Worm (Caenorhabditis elegans) whole organism, mixed stage, embryonic: Measurements from ENCODE around the gene ing-3.

Experiments
- M03D4.4 ChIP-seq: sonication (generic microtip); optimal IDR thresholded peaks from 2 replicates; lab custom pipeline; 2017; ENCODE audit warnings: mild to moderate bottlenecking, missing genetic modification characterization, missing compliant biosample characterization
- bed-3 ChIP-seq: fragments of 200-800 bp; sonication (Bioruptor generic); optimal IDR thresholded peaks from 3 replicates; lab custom pipeline; 2018; ENCODE audit warnings: mild to moderate bottlenecking, missing genetic modification characterization, moderate library complexity, missing compliant biosample characterization
- ceh-39 ChIP-seq: fragments of 150-350 bp; optimal IDR thresholded peaks from 2 replicates; lab custom pipeline; 2014; ENCODE audit warnings: missing biosample characterization, missing genetic modification characterization
- ceh-43 ChIP-seq: fragments of 200-800 bp; sonication (Bioruptor generic); optimal IDR thresholded peaks from 2 replicates; lab custom pipeline; 2018; ENCODE audit warnings: mild to moderate bottlenecking, missing genetic modification characterization, moderate library complexity, missing compliant biosample characterization
- ces-1 ChIP-seq: fragments of 150-350 bp; optimal IDR thresholded peaks from 2 replicates; lab custom pipeline; 2014; ENCODE audit warnings: missing biosample characterization, missing genetic modification reagents, missing genetic modification characterization
- cnd-1 ChIP-seq: fragments of 200-800 bp; sonication (Bioruptor generic); optimal IDR thresholded peaks from 2 replicates; lab custom pipeline; 2018; ENCODE audit warnings: mild to moderate bottlenecking, missing genetic modification characterization, missing compliant biosample characterization
- drap-1 ChIP-seq: fragments of 200-800 bp; sonication (Bioruptor generic); optimal IDR thresholded peaks from 3 replicates; lab custom pipeline; 2018; ENCODE audit warnings: mild to moderate bottlenecking, missing genetic modification characterization, missing compliant biosample characterization
- elt-1 ChIP-seq: sonication (generic microtip); optimal IDR thresholded peaks from 2 replicates; lab custom pipeline; 2017; ENCODE audit warnings: missing genetic modification characterization, mild to moderate bottlenecking, missing compliant biosample characterization, antibody characterized with exemption, moderate library complexity, borderline replicate concordance; ENCODE audit not compliant: insufficient read depth
- elt-3 ChIP-seq: fragments of 150-350 bp; optimal IDR thresholded peaks from 2 replicates; lab custom pipeline; 2014; ENCODE audit warnings: missing biosample characterization, missing genetic modification characterization
- flh-1 ChIP-seq: fragments of 200-800 bp; sonication (Bioruptor generic); optimal IDR thresholded peaks from 2 replicates; lab custom pipeline; 2018; ENCODE audit warnings: mild to moderate bottlenecking, missing genetic modification characterization, moderate library complexity, missing compliant biosample characterization
- ham-2 ChIP-seq: fragments of 200-800 bp; sonication (Bioruptor generic); optimal IDR thresholded peaks from 2 replicates; lab custom pipeline; 2018; ENCODE audit warnings: mild to moderate bottlenecking, missing genetic modification characterization, missing compliant biosample characterization
- hlh-1 ChIP-seq: fragments of 150-350 bp; optimal IDR thresholded peaks from 2 replicates; lab custom pipeline; 2014; ENCODE audit warnings: missing biosample characterization, missing genetic modification reagents, missing genetic modification characterization
- lin-13 ChIP-seq: fragments of 150-350 bp; optimal IDR thresholded peaks from 2 replicates; lab custom pipeline; 2014; ENCODE audit warnings: missing biosample characterization, missing genetic modification characterization
- lin-32 ChIP-seq: fragments of 200-800 bp; sonication (Bioruptor generic); optimal IDR thresholded peaks from 2 replicates; lab custom pipeline; 2018; ENCODE audit warnings: mild to moderate bottlenecking, missing genetic modification characterization, missing compliant biosample characterization
- lsy-2 ChIP-seq: fragments of 150-350 bp; optimal IDR thresholded peaks from 2 replicates; lab custom pipeline; 2014; ENCODE audit warnings: missing biosample characterization, missing genetic modification characterization
- mab-5 ChIP-seq: fragments of 150-350 bp; optimal IDR thresholded peaks from 2 replicates; lab custom pipeline; 2014; ENCODE audit warnings: missing biosample characterization, missing genetic modification characterization
- mep-1 ChIP-seq: fragments of 150-350 bp; optimal IDR thresholded peaks from 2 replicates; lab custom pipeline; 2017; ENCODE audit warnings: missing biosample characterization, missing genetic modification reagents, missing genetic modification characterization, inconsistent platforms
- mls-2 ChIP-seq: sonication (generic microtip); optimal IDR thresholded peaks from 2 replicates; lab custom pipeline; 2016; ENCODE audit warnings: mild to moderate bottlenecking, missing genetic modification characterization, moderate library complexity, missing compliant biosample characterization
- nhr-12 ChIP-seq: fragments of 150-350 bp; optimal IDR thresholded peaks from 2 replicates; lab custom pipeline; 2014; ENCODE audit warnings: missing biosample characterization, missing genetic modification characterization
- nhr-2 ChIP-seq: fragments of 150-350 bp; optimal IDR thresholded peaks from 2 replicates; lab custom pipeline; 2014; ENCODE audit warnings: missing biosample characterization, missing genetic modification characterization
- nhr-237 ChIP-seq: fragments of 150-350 bp; optimal IDR thresholded peaks from 2 replicates; lab custom pipeline; 2014; ENCODE audit warnings: missing biosample characterization, missing genetic modification characterization
- nhr-76 ChIP-seq: sonication (generic microtip); optimal IDR thresholded peaks from 2 replicates; lab custom pipeline; 2017; ENCODE audit warnings: missing biosample characterization, missing genetic modification characterization
- pha-4 ChIP-seq: fragments of 150-350 bp; optimal IDR thresholded peaks from 2 replicates; lab custom pipeline; 2018; ENCODE audit warnings: missing biosample characterization, missing genetic modification reagents, missing genetic modification characterization
- sem-2 ChIP-seq: fragments of 200-800 bp; sonication (Bioruptor generic); optimal IDR thresholded peaks from 2 replicates; lab custom pipeline; 2018; ENCODE audit warnings: mild to moderate bottlenecking, missing genetic modification characterization, missing compliant biosample characterization
- snpc-4 ChIP-seq: fragments of 150-350 bp; optimal IDR thresholded peaks from 2 replicates; lab custom pipeline; 2014; ENCODE audit warnings: missing biosample characterization, missing genetic modification characterization
- sptf-1 ChIP-seq: sonication (generic microtip); optimal IDR thresholded peaks from 2 replicates; lab custom pipeline; 2017; ENCODE audit warnings: mild to moderate bottlenecking, missing genetic modification characterization, moderate library complexity, missing compliant biosample characterization
- tbx-8 ChIP-seq: fragments of 200-800 bp; sonication (Bioruptor generic); optimal IDR thresholded peaks from 2 replicates; lab custom pipeline; 2018; ENCODE audit warnings: mild to moderate bottlenecking, missing genetic modification characterization, moderate library complexity, missing compliant biosample characterization
- unc-120 ChIP-seq: sonication (generic microtip); optimal IDR thresholded peaks from 2 replicates; lab custom pipeline; 2017; ENCODE audit warnings: missing genetic modification characterization, missing compliant biosample characterization; ENCODE audit not compliant: poor library complexity, severe bottlenecking
- unc-62 ChIP-seq: fragments of 150-350 bp; optimal IDR thresholded peaks from 2 replicates; lab custom pipeline; 2014; ENCODE audit warnings: missing biosample characterization, missing genetic modification reagents, missing genetic modification characterization
- zip-8 ChIP-seq: fragments of 150-350 bp; optimal IDR thresholded peaks from 2 replicates; lab custom pipeline; 2014; ENCODE audit warnings: missing biosample characterization, missing genetic modification characterization
- ztf-11 ChIP-seq: fragments of 150-350 bp; optimal IDR thresholded peaks from 2 replicates; lab custom pipeline; 2014; ENCODE audit warnings: missing biosample characterization, missing genetic modification characterization

ing-3 gene

DNA sequence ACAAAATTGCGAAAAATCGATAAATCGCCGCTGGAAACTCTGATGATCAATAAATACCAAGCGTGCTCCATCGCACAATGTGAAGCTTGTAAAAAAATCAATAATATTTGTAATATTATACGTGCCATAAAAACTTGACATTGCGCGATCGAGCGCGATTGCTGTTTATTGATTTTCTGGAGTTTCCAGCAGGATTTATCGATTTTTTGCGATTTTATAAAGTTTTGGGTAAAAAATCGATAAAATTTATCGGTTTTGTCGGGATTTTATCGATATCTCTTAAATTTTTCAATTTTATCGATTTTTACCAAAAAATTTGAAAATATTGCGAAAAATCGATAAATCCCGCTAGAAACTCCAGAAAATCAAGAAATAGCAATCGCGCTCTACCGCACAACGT, 23.9 kb downstream of the ing-3 start:
- no peak for TF ChIP-seq tbx-8
- TF ChIP-seq lin-32 (GFP tag; lab: Kevin White, UChicago) = no peak
- TF ChIP-seq unc-62 (GFP tag; lab: Kevin White, UChicago) = no peak

DNA sequence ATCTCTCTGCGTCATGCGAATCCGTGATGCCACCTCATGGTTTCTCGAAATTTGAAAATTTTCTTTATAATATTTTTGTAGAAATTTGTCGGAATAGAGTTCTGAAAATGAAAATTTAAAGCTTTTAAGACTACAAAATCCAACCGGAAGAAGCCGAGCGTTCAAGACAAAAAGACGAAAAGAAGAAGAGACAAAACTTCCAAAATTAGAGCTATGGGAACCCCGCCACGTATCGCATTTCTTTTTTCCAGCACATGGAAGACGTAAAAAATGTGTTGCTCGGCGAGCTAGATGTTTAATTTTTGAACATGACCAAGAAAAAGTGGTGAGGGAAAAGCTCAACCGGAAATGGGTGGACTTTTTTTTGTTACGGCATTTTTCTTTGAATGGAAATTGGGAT, 26.2 kb downstream of the ing-3 start, which contains the start of gene W02B8.1:
Gene W02B8.1 (minus strand): TSS at position 101 of the 400 bp plus-strand sequence.
- TF ChIP-seq nhr-2 (tag; lab: Kevin White, UChicago) = no peak
- TF ChIP-seq ces-1 (GFP tag; lab: Kevin White, UChicago) = no peak
- TF ChIP-seq nhr-12 (tag; lab: Kevin White, UChicago) = no peak
- no peak for TF ChIP-seq mab-5 (tag; lab: Kevin White, UChicago)
- TF ChIP-seq elt-3 (tag; lab: Kevin White, UChicago) = no peak
- no peak for TF ChIP-seq tbx-8
- TF ChIP-seq nhr-237 (tag; lab: Kevin White, UChicago) = no peak
- no peak for TF ChIP-seq bed-3 (GFP tag; lab: Kevin White, UChicago)
- TF ChIP-seq sem-2 = no peak
- TF ChIP-seq lin-13 (tag; lab: Kevin White, UChicago) = no peak

DNA sequence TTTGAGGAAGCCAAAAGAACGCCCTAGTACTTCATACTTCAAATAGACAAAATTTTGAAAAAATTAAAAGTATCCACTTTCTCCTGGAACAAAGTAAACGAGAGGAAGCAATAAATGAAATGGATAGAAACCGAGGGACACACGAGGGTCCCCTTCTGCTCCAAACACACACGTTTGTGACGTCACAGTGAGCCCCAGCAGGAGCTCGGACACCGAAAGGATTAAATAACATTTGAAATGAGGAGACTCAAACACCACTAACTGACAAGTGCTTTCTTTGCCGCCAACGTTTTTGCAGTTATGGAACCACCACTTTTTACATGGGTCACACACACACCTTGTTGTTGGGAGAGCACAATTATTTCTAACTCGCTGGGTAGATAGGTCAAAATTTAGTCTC, 27.6 kb downstream of the ing-3 start:
- TF ChIP-seq zip-8 (peak; percentile 13), mab-5 (tag; lab: Kevin White, UChicago) (no peak), elt-3 (tag; lab: Kevin White, UChicago) (no peak), nhr-2 (tag; lab: Kevin White, UChicago) (no peak), drap-1 (no peak), flh-1 (GFP tag; lab: Kevin White, UChicago) (no peak), unc-120 (tag; lab: Kevin White, UChicago) (peak; percentile 14), sptf-1 (tag; lab: Kevin White, UChicago) (no peak), M03D4.4 (tag; lab: Kevin White, UChicago) (no peak), bed-3 (GFP tag; lab: Kevin White, UChicago) (no peak), unc-62 (GFP tag; lab: Kevin White, UChicago) (no peak), ham-2 (GFP tag; lab: Kevin White, UChicago) (no peak)

DNA sequence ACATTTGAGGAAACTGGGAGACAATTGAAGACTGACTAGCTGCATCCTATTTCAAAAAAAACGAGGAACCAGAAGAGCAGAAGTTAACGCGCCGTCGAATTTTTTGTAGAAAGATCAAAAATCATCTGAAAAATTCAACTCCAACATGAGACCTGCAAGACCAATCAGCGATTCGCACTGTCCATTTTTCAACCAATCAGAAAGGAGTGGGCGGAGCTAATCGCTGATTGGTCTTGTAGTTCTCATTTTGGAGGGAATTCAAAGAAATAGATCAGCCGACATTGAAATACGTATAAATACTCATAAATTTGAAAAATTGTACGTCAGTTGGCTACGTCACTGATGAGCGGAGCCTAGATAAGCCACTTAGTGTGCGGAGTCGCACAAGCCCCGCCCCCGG, 31.8 kb downstream of the ing-3 start:
- TF ChIP-seq flh-1 (GFP tag; lab: Kevin White, UChicago) (no peak), tbx-8 (no peak), sem-2 (no peak), nhr-12 (tag; lab: Kevin White, UChicago) (no peak), zip-8 (no peak), nhr-76 (tag; lab: Kevin White, UChicago) (no peak), sptf-1 (tag; lab: Kevin White, UChicago) (no peak), drap-1 (no peak), ceh-43 (GFP tag; lab: Kevin White, UChicago) (no peak), lsy-2 (tag; lab: Kevin White, UChicago) (no peak), elt-1 (no peak), unc-62 (GFP tag; lab: Kevin White, UChicago) (no peak), mab-5 (tag; lab: Kevin White, UChicago) (no peak), ham-2 (GFP tag; lab: Kevin White, UChicago) (no peak), hlh-1 (tag; lab: Kevin White, UChicago) (no peak), mls-2 (tag; lab: Kevin White, UChicago) (no peak), M03D4.4 (tag; lab: Kevin White, UChicago) (no peak)

DNA sequence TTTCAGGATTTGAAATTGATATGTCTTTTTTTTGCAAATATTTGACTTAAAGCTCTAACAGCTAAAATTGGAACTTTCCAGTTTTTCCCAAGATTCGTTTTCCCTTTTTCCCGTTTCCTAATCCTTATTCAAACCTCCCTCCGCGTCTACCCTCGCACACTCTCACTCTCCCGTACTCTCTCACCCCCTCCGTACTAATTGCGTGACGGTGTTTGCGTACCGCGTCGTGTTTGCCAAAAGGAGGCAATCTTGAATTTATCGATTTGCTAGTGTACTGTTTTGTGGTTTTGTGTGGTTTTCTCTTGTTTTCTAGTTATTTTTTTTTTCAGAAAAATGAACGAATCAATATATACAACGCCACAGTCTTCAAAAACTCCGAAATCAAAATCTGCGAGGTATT, 32.8 kb downstream of the ing-3 start, which contains the start of gene citk-1:
Gene citk-1 (plus strand): TSS at position 323 of the 400 bp plus-strand sequence.
- TF ChIP-seq lin-13 (tag; lab: Kevin White, UChicago) (peak; percentile 55), nhr-2 (tag; lab: Kevin White, UChicago) (no peak), pha-4 (peak; percentile 82), sptf-1 (tag; lab: Kevin White, UChicago) (peak; percentile 23), zip-8 (no peak), mep-1 (tag; lab: Kevin White, UChicago) (peak; percentile 84), snpc-4 (tag; lab: Kevin White, UChicago) (no peak), ceh-39 (tag; lab: Kevin White, UChicago) (peak; percentile 56), mls-2 (tag; lab: Kevin White, UChicago) (peak; percentile 38), ztf-11 (tag; lab: Kevin White, UChicago) (no peak), unc-120 (tag; lab: Kevin White, UChicago) (peak; percentile 98), hlh-1 (tag; lab: Kevin White, UChicago) (peak; percentile 15), nhr-12 (tag; lab: Kevin White, UChicago) (no peak), cnd-1 (no peak), drap-1 (peak; percentile 34), tbx-8 (no peak)
